Worm (Caenorhabditis elegans) whole organism, mixed stage, embryonic: Measurements from ENCODE around the gene skpo-1.

Experiments
- blmp-1 ChIP-seq: fragments of 150-350 bp; optimal IDR thresholded peaks from 2 replicates; lab custom pipeline; 2014; ENCODE audit warnings: missing biosample characterization, missing genetic modification characterization
- ces-1 ChIP-seq: fragments of 150-350 bp; optimal IDR thresholded peaks from 2 replicates; lab custom pipeline; 2014; ENCODE audit warnings: missing biosample characterization, missing genetic modification reagents, missing genetic modification characterization
- cnd-1 ChIP-seq: fragments of 200-800 bp; sonication (Bioruptor generic); optimal IDR thresholded peaks from 2 replicates; lab custom pipeline; 2018; ENCODE audit warnings: mild to moderate bottlenecking, missing genetic modification characterization, missing compliant biosample characterization
- elt-1 ChIP-seq: sonication (generic microtip); optimal IDR thresholded peaks from 2 replicates; lab custom pipeline; 2017; ENCODE audit warnings: missing genetic modification characterization, mild to moderate bottlenecking, missing compliant biosample characterization, antibody characterized with exemption, moderate library complexity, borderline replicate concordance; ENCODE audit not compliant: insufficient read depth
- flh-1 ChIP-seq: fragments of 200-800 bp; sonication (Bioruptor generic); optimal IDR thresholded peaks from 2 replicates; lab custom pipeline; 2018; ENCODE audit warnings: mild to moderate bottlenecking, missing genetic modification characterization, moderate library complexity, missing compliant biosample characterization
- lsy-2 ChIP-seq: fragments of 150-350 bp; optimal IDR thresholded peaks from 2 replicates; lab custom pipeline; 2014; ENCODE audit warnings: missing biosample characterization, missing genetic modification characterization
- mep-1 ChIP-seq: fragments of 150-350 bp; optimal IDR thresholded peaks from 2 replicates; lab custom pipeline; 2017; ENCODE audit warnings: missing biosample characterization, missing genetic modification reagents, missing genetic modification characterization, inconsistent platforms
- nhr-12 ChIP-seq: fragments of 150-350 bp; optimal IDR thresholded peaks from 2 replicates; lab custom pipeline; 2014; ENCODE audit warnings: missing biosample characterization, missing genetic modification characterization
- nhr-237 ChIP-seq: fragments of 150-350 bp; optimal IDR thresholded peaks from 2 replicates; lab custom pipeline; 2014; ENCODE audit warnings: missing biosample characterization, missing genetic modification characterization
- nhr-76 ChIP-seq: sonication (generic microtip); optimal IDR thresholded peaks from 2 replicates; lab custom pipeline; 2017; ENCODE audit warnings: missing biosample characterization, missing genetic modification characterization
- pha-4 ChIP-seq: fragments of 150-350 bp; optimal IDR thresholded peaks from 2 replicates; lab custom pipeline; 2018; ENCODE audit warnings: missing biosample characterization, missing genetic modification reagents, missing genetic modification characterization
- snpc-4 ChIP-seq: fragments of 150-350 bp; optimal IDR thresholded peaks from 2 replicates; lab custom pipeline; 2014; ENCODE audit warnings: missing biosample characterization, missing genetic modification characterization
- unc-39 ChIP-seq: fragments of 150-350 bp; optimal IDR thresholded peaks from 2 replicates; lab custom pipeline; 2014; ENCODE audit warnings: missing biosample characterization, missing genetic modification characterization
- unc-62 ChIP-seq: fragments of 150-350 bp; optimal IDR thresholded peaks from 2 replicates; lab custom pipeline; 2014; ENCODE audit warnings: missing biosample characterization, missing genetic modification reagents, missing genetic modification characterization

DNA sequence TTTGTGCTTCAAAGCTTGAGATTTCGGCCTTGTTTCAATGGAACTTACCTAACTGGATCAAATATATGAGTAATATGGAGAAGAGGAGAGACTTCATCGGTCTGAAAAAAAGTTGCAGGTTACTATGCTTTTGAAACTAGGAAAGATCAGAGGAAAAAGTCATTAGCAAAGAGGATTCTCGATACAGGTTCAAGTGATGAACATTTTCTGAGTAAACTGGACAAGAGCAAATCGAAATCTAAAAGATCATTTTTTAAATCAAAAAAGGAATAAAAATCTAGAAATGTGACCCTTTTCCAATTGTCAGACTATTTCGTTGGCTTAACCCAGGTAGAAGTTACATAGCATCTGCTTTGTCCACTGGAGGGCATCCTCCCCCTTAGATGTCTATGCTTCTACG, at the start of gene skpo-1:
- no peak for TF ChIP-seq cnd-1 (tag; lab: Kevin White, UChicago)
- no peak for TF ChIP-seq flh-1
- no peak for TF ChIP-seq nhr-237 (tag; lab: Kevin White, UChicago)
- no peak for TF ChIP-seq elt-1
- TF ChIP-seq ces-1 (GFP tag; lab: Kevin White, UChicago) = no peak
- TF ChIP-seq nhr-12 (tag; lab: Kevin White, UChicago) = no peak
- no peak for TF ChIP-seq mep-1
- no peak for TF ChIP-seq nhr-76 (tag; lab: Kevin White, UChicago)
- TF ChIP-seq blmp-1 (tag; lab: Kevin White, UChicago) = no peak
- TF ChIP-seq unc-62 (GFP tag; lab: Kevin White, UChicago) = no peak
- TF ChIP-seq snpc-4 (tag; lab: Kevin White, UChicago) = no peak
- TF ChIP-seq lsy-2 = no peak
- TF ChIP-seq pha-4 (tag; lab: Kevin White, UChicago) = no peak
- no peak for TF ChIP-seq unc-39
